Worm (Caenorhabditis elegans) whole organism, L2 larva: ENCODE data around the gene T06C12.14.

Experiments used
- crh-2 ChIP-seq: sonication (generic microtip); optimal IDR thresholded peaks from 2 replicates; lab custom pipeline; 2017; ENCODE audit warnings: missing biosample characterization, missing genetic modification characterization
- lsy-2 ChIP-seq, 2 experiments: fragments of 150-350 bp in 1 of 2; sonication (generic microtip) in 1 of 2; optimal IDR thresholded peaks; 2 replicates each; lab custom pipeline; 2014 to 2017; ENCODE audit warnings: missing biosample characterization in 2 of 2, missing genetic modification characterization in 2 of 2
- nhr-237 ChIP-seq: fragments of 150-350 bp; optimal IDR thresholded peaks from 2 replicates; lab custom pipeline; 2014; ENCODE audit warnings: missing biosample characterization, missing genetic modification characterization
- nhr-77 ChIP-seq: fragments of 150-350 bp; optimal IDR thresholded peaks from 2 replicates; lab custom pipeline; 2014; ENCODE audit warnings: missing biosample characterization, missing genetic modification characterization
- unc-62 ChIP-seq: fragments of 150-350 bp; optimal IDR thresholded peaks from 2 replicates; lab custom pipeline; 2014; ENCODE audit warnings: missing biosample characterization, missing genetic modification reagents, missing genetic modification characterization

DNA sequence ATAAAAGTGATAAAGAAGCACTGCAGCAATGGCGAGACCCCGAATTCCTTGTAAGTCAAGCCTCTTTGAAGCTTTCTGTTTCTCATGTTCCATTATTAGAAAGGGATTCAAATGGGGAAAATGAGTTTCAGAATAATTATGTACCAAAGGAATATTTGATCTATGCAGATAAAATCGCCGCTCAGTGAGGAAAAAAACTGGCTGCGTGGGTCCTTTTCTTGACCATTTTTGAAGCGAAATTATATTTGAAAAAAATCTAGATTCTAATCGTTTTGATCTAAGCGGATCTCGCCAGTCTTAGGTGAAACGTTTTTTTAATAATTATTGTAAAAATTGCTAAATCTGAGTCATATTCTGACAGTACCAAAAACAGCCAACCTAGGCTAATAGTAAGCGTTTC is 15.1 kb upstream of the T06C12.14 start, which contains the start of gene oac-42:
- TF ChIP-seq crh-2 (tag; lab: Kevin White, UChicago) (no peak), nhr-77 (no peak), lsy-2 (tag; optimal IDR thresholded peaks at IDR 0.05; lab: Kevin White, UChicago) (no peak), nhr-237 (tag; lab: Kevin White, UChicago) (no peak), unc-62 (GFP tag; lab: Kevin White, UChicago) (no peak)
